Worm (Caenorhabditis elegans) whole organism, midembryonic: ENCODE results near the gene skr-6.

ENCODE experiments used
- ref-1 ChIP-seq: fragments of 200-800 bp; sonication (Bioruptor generic); conservative IDR thresholded peaks from 2 replicates; pipeline ENCODE4 v1.3.6; 2022; ENCODE audit warnings: missing genetic modification reagents, missing genetic modification characterization, missing compliant biosample characterization
- ztf-23 ChIP-seq: fragments of 200-800 bp; sonication (Bioruptor generic); IDR thresholded peaks from 2 replicates; pipeline ENCODE4 v1.3.6; 2022; ENCODE audit warnings: missing genetic modification reagents, missing genetic modification characterization, missing compliant biosample characterization
- ztf-29 ChIP-seq: fragments of 200-800 bp; sonication (Bioruptor generic); IDR thresholded peaks from 2 replicates; pipeline ENCODE4 v1.3.6; 2022; ENCODE audit warnings: missing genetic modification reagents, missing genetic modification characterization, missing compliant biosample characterization

DNA sequence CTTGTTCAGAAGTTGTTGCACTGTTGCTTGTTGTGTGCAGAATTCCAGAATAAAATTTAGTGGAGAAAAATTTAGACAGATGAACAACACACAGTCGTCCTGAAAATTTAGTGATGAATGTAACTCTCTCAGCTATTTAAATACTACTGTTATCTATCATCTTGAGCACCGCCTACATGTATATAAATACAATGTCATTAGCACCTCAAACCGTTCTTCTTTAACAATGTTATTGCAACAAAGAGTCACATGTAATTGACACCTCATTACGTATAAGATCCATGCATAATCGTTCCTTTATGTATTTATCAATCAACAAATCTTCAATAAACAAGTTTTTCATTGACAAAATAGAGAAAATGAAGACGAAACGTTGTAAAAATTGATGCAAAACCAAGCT, 11.0 kb upstream of the skr-6 start, which contains the start of gene Y51A2A.16:
- TF ChIP-seq ztf-29 (GFP tag; lab: Robert Waterston, UW) (no peak), ref-1 (no peak), ztf-23 (no peak)
